Worm (Caenorhabditis elegans) whole organism, L4 larva: Measurements from ENCODE around the gene Y6E2A.4.

Experiments
- T20F7.1 ChIP-seq: fragments of 200-800 bp; sonication (Bioruptor generic); optimal IDR thresholded peaks from 2 replicates; lab custom pipeline; 2018; ENCODE audit warnings: mild to moderate bottlenecking, missing genetic modification characterization, missing compliant biosample characterization
- Y5F2A.4 ChIP-seq: fragments of 200-800 bp; sonication (Bioruptor generic); optimal IDR thresholded peaks from 2 replicates; lab custom pipeline; 2018; ENCODE audit warnings: mild to moderate bottlenecking, missing genetic modification characterization, missing compliant biosample characterization
- ZK337.2 ChIP-seq: fragments of 200-800 bp; sonication (Bioruptor generic); IDR thresholded peaks from 2 replicates; pipeline ENCODE4 v1.3.6; 2022; ENCODE audit warnings: missing genetic modification reagents, missing genetic modification characterization, missing compliant biosample characterization
- aha-1 ChIP-seq: fragments of 150-350 bp; peaks from one replicate; lab custom pipeline; 2014; ENCODE audit warnings: missing biosample characterization, missing genetic modification characterization
- aly-2 ChIP-seq: sonication (generic microtip); optimal IDR thresholded peaks from 2 replicates; lab custom pipeline; 2018; ENCODE audit warnings: missing biosample characterization, missing genetic modification characterization
- attf-4 ChIP-seq: sonication (generic microtip); optimal IDR thresholded peaks from 3 replicates; lab custom pipeline; 2017; ENCODE audit warnings: missing biosample characterization, missing genetic modification characterization
- ceh-28 ChIP-seq: fragments of 150-350 bp; optimal IDR thresholded peaks from 2 replicates; lab custom pipeline; 2014; ENCODE audit warnings: missing biosample characterization, missing genetic modification reagents, missing genetic modification characterization
- ceh-32 ChIP-seq: sonication (generic microtip); optimal IDR thresholded peaks from 2 replicates; lab custom pipeline; 2016; ENCODE audit warnings: mild to moderate bottlenecking, missing genetic modification characterization, missing compliant biosample characterization; ENCODE audit not compliant: poor library complexity
- ceh-44 ChIP-seq: fragments of 200-800 bp; sonication (Bioruptor generic); IDR thresholded peaks from 2 replicates; pipeline ENCODE4 v1.3.6; 2022; ENCODE audit warnings: missing genetic modification reagents, missing genetic modification characterization, missing compliant biosample characterization
- ces-1 ChIP-seq: fragments of 150-350 bp; sonication (generic microtip); optimal IDR thresholded peaks from 4 replicates; lab custom pipeline; 2014; ENCODE audit warnings: missing biosample characterization, missing genetic modification reagents, missing genetic modification characterization
- cey-2 ChIP-seq: sonication (generic microtip); optimal IDR thresholded peaks from 3 replicates; lab custom pipeline; 2017; ENCODE audit warnings: missing genetic modification characterization, mild to moderate bottlenecking, missing compliant biosample characterization, antibody characterized with exemption, borderline replicate concordance; ENCODE audit not compliant: insufficient read depth
- ctbp-1 ChIP-seq: fragments of 200-800 bp; sonication (Bioruptor generic); IDR thresholded peaks from 2 replicates; pipeline ENCODE4 v1.3.6; 2022; ENCODE audit warnings: missing genetic modification reagents, missing genetic modification characterization, missing compliant biosample characterization
- daf-12 ChIP-seq: fragments of 150-350 bp; optimal IDR thresholded peaks from 2 replicates; lab custom pipeline; 2014; ENCODE audit warnings: missing biosample characterization, missing genetic modification reagents, missing genetic modification characterization
- dmd-6 ChIP-seq: fragments of 200-800 bp; sonication (Bioruptor generic); IDR thresholded peaks from 2 replicates; pipeline ENCODE4 v1.3.6; 2022; ENCODE audit warnings: missing genetic modification reagents, missing genetic modification characterization, missing compliant biosample characterization
- dmd-8 ChIP-seq: fragments of 200-800 bp; sonication (Bioruptor generic); IDR thresholded peaks from 2 replicates; pipeline ENCODE4 v1.3.6; 2022; ENCODE audit warnings: missing genetic modification characterization, missing compliant biosample characterization
- dmd-9 ChIP-seq: fragments of 200-800 bp; sonication (Bioruptor generic); IDR thresholded peaks from 2 replicates; pipeline ENCODE4 v1.3.6; 2022; ENCODE audit warnings: missing genetic modification reagents, missing genetic modification characterization, missing compliant biosample characterization
- dpl-1 ChIP-seq: fragments of 150-350 bp; optimal IDR thresholded peaks from 2 replicates; lab custom pipeline; 2014; ENCODE audit warnings: missing biosample characterization, missing genetic modification reagents, missing genetic modification characterization
- duxl-1 ChIP-seq: sonication (generic microtip); optimal IDR thresholded peaks from 2 replicates; lab custom pipeline; 2016; ENCODE audit warnings: mild to moderate bottlenecking, missing genetic modification characterization, moderate library complexity, missing compliant biosample characterization; ENCODE audit not compliant: poor library complexity
- egl-27 ChIP-seq: sonication (generic microtip); optimal IDR thresholded peaks from 3 replicates; lab custom pipeline; 2017; ENCODE audit warnings: missing biosample characterization, missing genetic modification reagents, missing genetic modification characterization
- gei-8 ChIP-seq: fragments of 200-800 bp; sonication (Bioruptor generic); optimal IDR thresholded peaks from 2 replicates; lab custom pipeline; 2018; ENCODE audit warnings: mild to moderate bottlenecking, missing genetic modification characterization, missing compliant biosample characterization
- hlh-11 ChIP-seq: fragments of 200-800 bp; sonication (Bioruptor generic); optimal IDR thresholded peaks from 2 replicates; lab custom pipeline; 2018; ENCODE audit warnings: mild to moderate bottlenecking, missing genetic modification characterization, missing compliant biosample characterization
- hlh-30 ChIP-seq: sonication (generic microtip); optimal IDR thresholded peaks from 2 replicates; lab custom pipeline; 2017; ENCODE audit warnings: antibody characterized with exemption, mild to moderate bottlenecking, missing genetic modification characterization, missing compliant biosample characterization; ENCODE audit not compliant: insufficient read depth
- lim-7 ChIP-seq: fragments of 200-800 bp; sonication (Bioruptor generic); IDR thresholded peaks from 2 replicates; pipeline ENCODE4 v1.3.6; 2022; ENCODE audit warnings: missing genetic modification characterization, missing compliant biosample characterization
- lin-1 ChIP-seq: fragments of 200-800 bp; sonication (Bioruptor generic); IDR thresholded peaks from 2 replicates; pipeline ENCODE4 v1.3.6; 2022; ENCODE audit warnings: missing genetic modification reagents, missing genetic modification characterization, missing compliant biosample characterization
- lin-15B ChIP-seq: fragments of 150-350 bp; sonication (generic microtip); optimal IDR thresholded peaks from 3 replicates; lab custom pipeline; 2014; ENCODE audit warnings: missing biosample characterization, missing genetic modification characterization
- lin-38 ChIP-seq: fragments of 200-800 bp; sonication (Bioruptor generic); IDR thresholded peaks from 2 replicates; pipeline ENCODE4 v1.3.6; 2022; ENCODE audit warnings: missing genetic modification reagents, missing genetic modification characterization, missing compliant biosample characterization
- mdl-1 ChIP-seq, 2 experiments: fragments of 150-350 bp in 1 of 2; sonication (generic microtip) in 1 of 2; optimal IDR thresholded peaks; 2 replicates each; lab custom pipeline; 2014 to 2017; ENCODE audit warnings: missing biosample characterization in 2 of 2, missing genetic modification characterization in 2 of 2
- mep-1 ChIP-seq: fragments of 150-350 bp; sonication (generic microtip); optimal IDR thresholded peaks from 3 replicates; lab custom pipeline; 2014; ENCODE audit warnings: missing biosample characterization, missing genetic modification characterization
- nhr-102 ChIP-seq: sonication (generic microtip); optimal IDR thresholded peaks from 2 replicates; lab custom pipeline; 2016; ENCODE audit warnings: mild to moderate bottlenecking, missing genetic modification characterization, moderate library complexity, missing compliant biosample characterization
- nhr-25 ChIP-seq: sonication (generic microtip); optimal IDR thresholded peaks from 2 replicates; lab custom pipeline; 2017; ENCODE audit warnings: missing genetic modification characterization, mild to moderate bottlenecking, missing compliant biosample characterization, antibody characterized with exemption, moderate library complexity, borderline replicate concordance; ENCODE audit not compliant: insufficient read depth
- nhr-41 ChIP-seq: fragments of 200-800 bp; sonication (Bioruptor generic); IDR thresholded peaks from 2 replicates; pipeline ENCODE4 v1.3.6; 2022; ENCODE audit warnings: missing genetic modification reagents, missing genetic modification characterization, missing compliant biosample characterization
- saeg-2 ChIP-seq: fragments of 200-800 bp; sonication (Bioruptor generic); IDR thresholded peaks from 2 replicates; pipeline ENCODE4 v1.3.6; 2022; ENCODE audit warnings: missing genetic modification reagents, missing genetic modification characterization, missing compliant biosample characterization
- set-16 ChIP-seq: fragments of 200-800 bp; sonication (Bioruptor generic); IDR thresholded peaks from 2 replicates; pipeline ENCODE4 v1.3.6; 2022; ENCODE audit warnings: missing genetic modification reagents, missing genetic modification characterization, missing compliant biosample characterization
- spr-1 ChIP-seq: sonication (generic microtip); optimal IDR thresholded peaks from 2 replicates; lab custom pipeline; 2016; ENCODE audit warnings: mild to moderate bottlenecking, missing genetic modification characterization, missing compliant biosample characterization
- spr-3 ChIP-seq: fragments of 200-800 bp; sonication (Bioruptor generic); optimal IDR thresholded peaks from 2 replicates; lab custom pipeline; 2018; ENCODE audit warnings: mild to moderate bottlenecking, missing genetic modification characterization, missing compliant biosample characterization
- tag-97 ChIP-seq: fragments of 200-800 bp; sonication (Bioruptor generic); IDR thresholded peaks from 2 replicates; pipeline ENCODE4 v1.3.6; 2022; ENCODE audit warnings: missing genetic modification characterization, missing compliant biosample characterization
- unc-39 ChIP-seq: sonication (generic microtip); optimal IDR thresholded peaks from 2 replicates; lab custom pipeline; 2017; ENCODE audit warnings: missing biosample characterization, missing genetic modification characterization
- vab-7 ChIP-seq: fragments of 200-800 bp; sonication (Bioruptor generic); IDR thresholded peaks from 2 replicates; pipeline ENCODE4 v1.3.6; 2022; ENCODE audit warnings: missing genetic modification reagents, missing genetic modification characterization, missing compliant biosample characterization
- zfp-2 ChIP-seq: sonication (generic microtip); optimal IDR thresholded peaks from 2 replicates; lab custom pipeline; 2016; ENCODE audit warnings: mild to moderate bottlenecking, missing genetic modification characterization, missing compliant biosample characterization
- zfp-3 ChIP-seq: fragments of 200-800 bp; sonication (Bioruptor generic); conservative IDR thresholded peaks from 2 replicates; pipeline ENCODE4 v1.3.6; 2022; ENCODE audit warnings: missing genetic modification reagents, missing genetic modification characterization, missing compliant biosample characterization
- zip-11 ChIP-seq: fragments of 200-800 bp; sonication (Bioruptor generic); IDR thresholded peaks from 2 replicates; pipeline ENCODE4 v1.3.6; 2022; ENCODE audit warnings: missing genetic modification characterization, missing compliant biosample characterization

Y6E2A.4 gene

ce11 chrV:15741851-15742250, 25.3 kb upstream of the Y6E2A.4 start, which contains the start of gene str-18:
TSS of gene str-18 (minus strand) at chrV:15741951.
- no peak for TF ChIP-seq dmd-6
- TF ChIP-seq dmd-8, result no peak
- TF ChIP-seq vab-7, result no peak
- no peak for TF ChIP-seq ceh-44 (GFP tag; lab: Robert Waterston, UW)
- TF ChIP-seq lin-38 (GFP tag; lab: Robert Waterston, UW), result no peak
- TF ChIP-seq Y5F2A.4, result no peak
- no peak for TF ChIP-seq spr-3 (GFP tag; lab: Kevin White, UChicago)
- TF ChIP-seq aha-1, result no peak
- no peak for TF ChIP-seq mep-1 (tag; lab: Kevin White, UChicago)
- TF ChIP-seq duxl-1, result no peak
- no peak for TF ChIP-seq dpl-1 (GFP tag; lab: Kevin White, UChicago)
- TF ChIP-seq cey-2 (tag; lab: Kevin White, UChicago), result no peak
- no peak for TF ChIP-seq zip-11
- no peak for TF ChIP-seq spr-1 (tag; lab: Kevin White, UChicago)

- no peak for TF ChIP-seq lin-15B (tag; lab: Kevin White, UChicago)
- TF ChIP-seq aha-1, result peak; percentile 61
These were observed 19.1 kb upstream of the Y6E2A.4 start, which contains the start of gene str-27 for ce11 chrV:15735720-15736119. TSS of gene str-27 (minus strand) at chrV:15735820.

ce11 chrV:15733568-15733967, 17.0 kb upstream of the Y6E2A.4 start, which contains the start of gene T23D5.3:
TSS of gene T23D5.3 (minus strand) at chrV:15733668.
- no peak for TF ChIP-seq T20F7.1 (GFP tag; lab: Kevin White, UChicago)
- TF ChIP-seq set-16 (GFP tag; lab: Robert Waterston, UW), result no peak
- TF ChIP-seq spr-3 (GFP tag; lab: Kevin White, UChicago), result no peak
- no peak for TF ChIP-seq lin-38 (GFP tag; lab: Robert Waterston, UW)
- TF ChIP-seq unc-39, result no peak
- no peak for TF ChIP-seq zfp-2 (tag; lab: Kevin White, UChicago)
- no peak for TF ChIP-seq attf-4 (tag; lab: Kevin White, UChicago)
- TF ChIP-seq egl-27, result no peak
- no peak for TF ChIP-seq saeg-2 (GFP tag; lab: Robert Waterston, UW)
- no peak for TF ChIP-seq lin-1
- no peak for TF ChIP-seq nhr-102 (tag; lab: Kevin White, UChicago)
- TF ChIP-seq gei-8 (GFP tag; lab: Kevin White, UChicago), result no peak
- TF ChIP-seq daf-12 (tag; lab: Kevin White, UChicago), result no peak
- no peak for TF ChIP-seq zip-11

- TF ChIP-seq aha-1, result peak; percentile 11
- peak; percentile 64 for TF ChIP-seq set-16 (GFP tag; lab: Robert Waterston, UW)
- TF ChIP-seq hlh-11 (tag; lab: Kevin White, UChicago), result no peak
- no peak for TF ChIP-seq ceh-28 (tag; lab: Kevin White, UChicago)
These were observed 16.4 kb upstream of the Y6E2A.4 start for ce11 chrV:15733020-15733419.

- TF ChIP-seq zip-11 (no peak), lim-7 (GFP tag; lab: Robert Waterston, UW) (no peak), tag-97 (GFP tag; lab: Robert Waterston, UW) (no peak), ceh-32 (no peak), T20F7.1 (GFP tag; lab: Kevin White, UChicago) (no peak), nhr-25 (tag; lab: Kevin White, UChicago) (no peak), dpl-1 (GFP tag; lab: Kevin White, UChicago) (no peak), cey-2 (tag; lab: Kevin White, UChicago) (no peak), ZK337.2 (GFP tag; lab: Robert Waterston, UW) (no peak), egl-27 (no peak), ces-1 (GFP tag; lab: Kevin White, UChicago) (no peak), nhr-41 (GFP tag; lab: Robert Waterston, UW) (no peak), ctbp-1 (GFP tag; lab: Robert Waterston, UW) (no peak), dmd-9 (GFP tag; lab: Robert Waterston, UW) (no peak), zfp-3 (no peak), saeg-2 (GFP tag; lab: Robert Waterston, UW) (no peak), hlh-30 (tag; lab: Kevin White, UChicago) (no peak), aly-2 (tag; lab: Kevin White, UChicago) (no peak), mdl-1 (tag; optimal IDR thresholded peaks at IDR 0.05; lab: Kevin White, UChicago) (no peak)
These were observed 15.6 kb upstream of the Y6E2A.4 start, which contains the start of gene str-38 for ce11 chrV:15732209-15732608. TSS of gene str-38 (minus strand) at chrV:15732309.
